Worm (Caenorhabditis elegans) whole organism, L4 larva: ENCODE results near the gene T05C12.15.

Experiments used
- F10B5.3 ChIP-seq: sonication (generic microtip); optimal IDR thresholded peaks from 2 replicates; lab custom pipeline; 2016; ENCODE audit warnings: mild to moderate bottlenecking, missing genetic modification characterization, missing compliant biosample characterization
- F26F4.8 ChIP-seq: fragments of 200-800 bp; sonication (Bioruptor generic); conservative IDR thresholded peaks from 2 replicates; pipeline ENCODE4 v1.3.6; 2022; ENCODE audit warnings: missing genetic modification characterization, missing compliant biosample characterization
- F44E2.7 ChIP-seq: fragments of 200-800 bp; sonication (Bioruptor generic); IDR thresholded peaks from 2 replicates; pipeline ENCODE4 v2.1.2; 2022; ENCODE audit warnings: missing genetic modification characterization, missing compliant biosample characterization
- T20F7.1 ChIP-seq: fragments of 200-800 bp; sonication (Bioruptor generic); optimal IDR thresholded peaks from 2 replicates; lab custom pipeline; 2018; ENCODE audit warnings: mild to moderate bottlenecking, missing genetic modification characterization, missing compliant biosample characterization
- Y5F2A.4 ChIP-seq: fragments of 200-800 bp; sonication (Bioruptor generic); optimal IDR thresholded peaks from 2 replicates; lab custom pipeline; 2018; ENCODE audit warnings: mild to moderate bottlenecking, missing genetic modification characterization, missing compliant biosample characterization
- Y75B8A.6 ChIP-seq: fragments of 200-800 bp; sonication (Bioruptor generic); IDR thresholded peaks from 2 replicates; pipeline ENCODE4 v1.3.6; 2022; ENCODE audit warnings: missing genetic modification reagents, missing genetic modification characterization, missing compliant biosample characterization
- aha-1 ChIP-seq: fragments of 150-350 bp; peaks from one replicate; lab custom pipeline; 2014; ENCODE audit warnings: missing biosample characterization, missing genetic modification characterization
- ceh-82 ChIP-seq: sonication (generic microtip); optimal IDR thresholded peaks from 2 replicates; lab custom pipeline; 2017; ENCODE audit warnings: missing biosample characterization, missing genetic modification characterization
- daf-16 ChIP-seq, 3 experiments: sonication (generic microtip); optimal IDR thresholded peaks; 2 replicates each; lab custom pipeline; 2016 to 2017; ENCODE audit warnings: missing genetic modification characterization in 3 of 3, missing genetic modification reagents in 3 of 3, mild to moderate bottlenecking in 2 of 3, missing compliant biosample characterization in 2 of 3, missing biosample characterization in 1 of 3, moderate library complexity in 1 of 3
- dmd-6 ChIP-seq: fragments of 200-800 bp; sonication (Bioruptor generic); IDR thresholded peaks from 2 replicates; pipeline ENCODE4 v1.3.6; 2022; ENCODE audit warnings: missing genetic modification reagents, missing genetic modification characterization, missing compliant biosample characterization
- duxl-1 ChIP-seq: sonication (generic microtip); optimal IDR thresholded peaks from 2 replicates; lab custom pipeline; 2016; ENCODE audit warnings: mild to moderate bottlenecking, missing genetic modification characterization, moderate library complexity, missing compliant biosample characterization; ENCODE audit not compliant: poor library complexity
- fkh-10 ChIP-seq: fragments of 150-350 bp; optimal IDR thresholded peaks from 2 replicates; lab custom pipeline; 2014; ENCODE audit warnings: missing biosample characterization, missing genetic modification reagents, missing genetic modification characterization
- hlh-11 ChIP-seq: fragments of 200-800 bp; sonication (Bioruptor generic); optimal IDR thresholded peaks from 2 replicates; lab custom pipeline; 2018; ENCODE audit warnings: mild to moderate bottlenecking, missing genetic modification characterization, missing compliant biosample characterization
- hmg-1.1 ChIP-seq: fragments of 200-800 bp; sonication (Bioruptor generic); IDR thresholded peaks from 2 replicates; pipeline ENCODE4 v1.3.6; 2022; ENCODE audit warnings: missing genetic modification reagents, missing genetic modification characterization, missing compliant biosample characterization
- lim-7 ChIP-seq: fragments of 200-800 bp; sonication (Bioruptor generic); IDR thresholded peaks from 2 replicates; pipeline ENCODE4 v1.3.6; 2022; ENCODE audit warnings: missing genetic modification characterization, missing compliant biosample characterization
- lin-1 ChIP-seq: fragments of 200-800 bp; sonication (Bioruptor generic); IDR thresholded peaks from 2 replicates; pipeline ENCODE4 v1.3.6; 2022; ENCODE audit warnings: missing genetic modification reagents, missing genetic modification characterization, missing compliant biosample characterization
- lin-13 ChIP-seq: fragments of 150-350 bp; optimal IDR thresholded peaks from 2 replicates; lab custom pipeline; 2014; ENCODE audit warnings: missing biosample characterization, missing genetic modification reagents, missing genetic modification characterization
- lin-15B ChIP-seq: fragments of 150-350 bp; sonication (generic microtip); optimal IDR thresholded peaks from 3 replicates; lab custom pipeline; 2014; ENCODE audit warnings: missing biosample characterization, missing genetic modification characterization
- lin-38 ChIP-seq: fragments of 200-800 bp; sonication (Bioruptor generic); IDR thresholded peaks from 2 replicates; pipeline ENCODE4 v1.3.6; 2022; ENCODE audit warnings: missing genetic modification reagents, missing genetic modification characterization, missing compliant biosample characterization
- lir-3 ChIP-seq: sonication (generic microtip); optimal IDR thresholded peaks from 2 replicates; lab custom pipeline; 2016; ENCODE audit warnings: mild to moderate bottlenecking, missing genetic modification characterization, missing compliant biosample characterization
- madf-5 ChIP-seq, 2 experiments: fragments of 200-800 bp; sonication (Bioruptor generic); IDR thresholded peaks; 2 replicates each; pipeline ENCODE4 v1.3.6; 2022; ENCODE audit warnings: missing compliant biosample characterization in 2 of 2, missing genetic modification characterization in 2 of 2
- madf-9 ChIP-seq: fragments of 200-800 bp; sonication (Bioruptor generic); conservative IDR thresholded peaks from 2 replicates; pipeline ENCODE4 v1.3.6; 2022; ENCODE audit warnings: missing genetic modification reagents, missing genetic modification characterization, missing compliant biosample characterization
- mes-2 ChIP-seq: sonication (generic microtip); optimal IDR thresholded peaks from 2 replicates; lab custom pipeline; 2016; ENCODE audit warnings: missing genotype, mild to moderate bottlenecking, missing genetic modification characterization, missing compliant biosample characterization; ENCODE audit not compliant: poor library complexity, severe bottlenecking
- nhr-237 ChIP-seq: sonication (generic microtip); optimal IDR thresholded peaks from 2 replicates; lab custom pipeline; 2017; ENCODE audit warnings: missing biosample characterization, missing genetic modification characterization
- nhr-28 ChIP-seq: fragments of 150-350 bp; optimal IDR thresholded peaks from 2 replicates; lab custom pipeline; 2014; ENCODE audit warnings: missing biosample characterization, missing genetic modification characterization
- pha-4 ChIP-seq, 2 experiments: fragments of 150-350 bp in 1 of 2; fragments of 200-800 bp in 1 of 2; sonication (Bioruptor generic) in 1 of 2; IDR thresholded peaks in 1 of 2; optimal IDR thresholded peaks in 1 of 2; 2 replicates each; pipeline versions ENCODE4 v1.3.6 to Lab custom; 2014 to 2022; ENCODE audit warnings: missing genetic modification characterization in 2 of 2, missing genetic modification reagents in 2 of 2, missing biosample characterization in 1 of 2, missing compliant biosample characterization in 1 of 2
- pqm-1 ChIP-seq: sonication (generic microtip); optimal IDR thresholded peaks from 2 replicates; lab custom pipeline; 2017; ENCODE audit warnings: missing biosample characterization, missing genetic modification characterization
- rbr-2 ChIP-seq: sonication (generic microtip); optimal IDR thresholded peaks from 2 replicates; lab custom pipeline; 2016; ENCODE audit warnings: missing genotype, missing genetic modification characterization, missing compliant biosample characterization
- set-16 ChIP-seq: fragments of 200-800 bp; sonication (Bioruptor generic); IDR thresholded peaks from 2 replicates; pipeline ENCODE4 v1.3.6; 2022; ENCODE audit warnings: missing genetic modification reagents, missing genetic modification characterization, missing compliant biosample characterization
- snpc-4 ChIP-seq: fragments of 150-350 bp; optimal IDR thresholded peaks from 2 replicates; lab custom pipeline; 2014; ENCODE audit warnings: missing biosample characterization, missing genetic modification characterization
- spr-1 ChIP-seq: sonication (generic microtip); optimal IDR thresholded peaks from 2 replicates; lab custom pipeline; 2016; ENCODE audit warnings: mild to moderate bottlenecking, missing genetic modification characterization, missing compliant biosample characterization
- unc-39 ChIP-seq: sonication (generic microtip); optimal IDR thresholded peaks from 2 replicates; lab custom pipeline; 2017; ENCODE audit warnings: missing biosample characterization, missing genetic modification characterization
- unc-62 ChIP-seq, 3 experiments: fragments of 150-350 bp in 1 of 3; sonication (generic microtip); optimal IDR thresholded peaks in 2 of 3; peaks in 1 of 3; 1 replicate in 1 of 3; 2 replicates in 2 of 3; lab custom pipeline; 2014 to 2017; ENCODE audit warnings: missing biosample characterization in 3 of 3, missing genetic modification characterization in 3 of 3, missing genetic modification reagents in 3 of 3, missing genotype in 1 of 3

T05C12.15 gene

ce11 chrII:8193126-8193525 is 23.7 kb downstream of the T05C12.15 start, which contains the start of gene T05C12.9:
T05C12.9 (minus strand) TSS chrII:8193226.
- TF ChIP-seq pha-4 (GFP tag; IDR thresholded peaks at IDR 0.05; lab: Robert Waterston, UW): no peak
- TF ChIP-seq pha-4 (tag; optimal IDR thresholded peaks at IDR 0.05; lab: Kevin White, UChicago): no peak
- TF ChIP-seq fkh-10 (GFP tag; lab: Kevin White, UChicago): no peak
- no peak for TF ChIP-seq lin-15B
- TF ChIP-seq lin-1: no peak
- TF ChIP-seq dmd-6: no peak
- no peak for TF ChIP-seq lir-3 (tag; lab: Kevin White, UChicago)
- no peak for TF ChIP-seq Y75B8A.6 (GFP tag; lab: Robert Waterston, UW)
- TF ChIP-seq rbr-2 (tag; lab: Kevin White, UChicago): no peak
- TF ChIP-seq nhr-237 (tag; lab: Kevin White, UChicago): no peak
- TF ChIP-seq F44E2.7: no peak
- TF ChIP-seq spr-1: no peak
- TF ChIP-seq madf-5 (GFP tag; IDR thresholded peaks at IDR 0.05; lab: Robert Waterston, UW): no peak
- TF ChIP-seq set-16 (GFP tag; lab: Robert Waterston, UW): no peak
- TF ChIP-seq unc-39 (tag; lab: Kevin White, UChicago): no peak
- TF ChIP-seq mes-2 (tag; lab: Kevin White, UChicago): no peak
- TF ChIP-seq ceh-82: no peak
- no peak for TF ChIP-seq hmg-1.1 (GFP tag; lab: Robert Waterston, UW)
- TF ChIP-seq hlh-11 (tag; lab: Kevin White, UChicago): no peak
- TF ChIP-seq lin-38 (GFP tag; lab: Robert Waterston, UW): no peak

- peak in 1 of 2 experiments; percentile 49 for TF ChIP-seq unc-62 (GFP tag; optimal IDR thresholded peaks at IDR 0.05 in 1 of 2; lab: Kevin White, UChicago)
- TF ChIP-seq unc-62 (tag; optimal IDR thresholded peaks at IDR 0.05; lab: Kevin White, UChicago): no peak
- TF ChIP-seq F10B5.3 (tag; lab: Kevin White, UChicago): no peak
Observed at ce11 chrII:8193922-8194321, 24.5 kb downstream of the T05C12.15 start.

ce11 chrII:8198503-8198902 is 29.1 kb downstream of the T05C12.15 start, which contains the start of gene qua-1:
qua-1 (plus strand) TSS chrII:8198803.
- no peak for TF ChIP-seq lim-7

- no peak for TF ChIP-seq set-16 (GFP tag; lab: Robert Waterston, UW)
- peak; percentile 78 for TF ChIP-seq aha-1
- TF ChIP-seq lin-13 (GFP tag; lab: Kevin White, UChicago): no peak
- TF ChIP-seq duxl-1 (tag; lab: Kevin White, UChicago): no peak
Observed at ce11 chrII:8199803-8200202, 30.4 kb downstream of the T05C12.15 start.

- TF ChIP-seq madf-9 (GFP tag; lab: Robert Waterston, UW) (no peak), F26F4.8 (GFP tag; lab: Robert Waterston, UW) (no peak), snpc-4 (tag; lab: Kevin White, UChicago) (no peak), Y5F2A.4 (GFP tag; lab: Kevin White, UChicago) (no peak), F44E2.7 (no peak), T20F7.1 (GFP tag; lab: Kevin White, UChicago) (no peak)
Observed at ce11 chrII:8204039-8204438, 34.7 kb downstream of the T05C12.15 start, which contains the start of gene col-76. col-76 (plus strand) TSS chrII:8204339.

ce11 chrII:8205612-8206011 is 36.2 kb downstream of the T05C12.15 start:
- TF ChIP-seq lin-1: no peak
- TF ChIP-seq daf-16 (GFP tag; optimal IDR thresholded peaks at IDR 0.05; lab: Kevin White, UChicago): no peak
- peak; percentile 2 for TF ChIP-seq daf-16 (tag; optimal IDR thresholded peaks at IDR 0.05; lab: Kevin White, UChicago)
- peak; percentile 59 for TF ChIP-seq nhr-28 (tag; lab: Kevin White, UChicago)
- TF ChIP-seq pqm-1: peak; percentile 40
